Worm (Caenorhabditis elegans): Measurements from ENCODE around the gene Y22D7AL.1.

Y22D7AL.1 gene

ce11 chrIII:1668519-1668918 lies 16.2 kb downstream of the Y22D7AL.1 start, which contains the start of gene glb-30:
glb-30 (minus strand) TSS chrIII:1668619.
- TF ChIP-seq madf-3 (GFP tag; IDR thresholded peaks at IDR 0.05) (no peak), F10E7.11 (tag; optimal IDR thresholded peaks at IDR 0.05) (no peak), F39B2.1 (GFP tag; IDR thresholded peaks at IDR 0.05) (no peak), aptf-3 (GFP tag; IDR thresholded peaks at IDR 0.05) (no peak), nfya-2 (GFP tag; IDR thresholded peaks at IDR 0.05) (no peak), ceh-40 (GFP tag; IDR thresholded peaks at IDR 0.05) (no peak), lin-40 (tag; optimal IDR thresholded peaks at IDR 0.05) (no peak), lin-26 (GFP tag; IDR thresholded peaks at IDR 0.05) (no peak), Y56A3A.18 (GFP tag; IDR thresholded peaks at IDR 0.05) (no peak)

- peak; percentile 34; the same call in 1 of the 2 replicates for TF ChIP-seq cebp-1 (GFP tag; IDR thresholded peaks at IDR 0.05)
- peak; percentile 91 for TF ChIP-seq cebp-1 (tag; optimal IDR thresholded peaks at IDR 0.05)
- TF ChIP-seq attf-5 (GFP tag; optimal IDR thresholded peaks at IDR 0.05) = no peak
Observed at ce11 chrIII:1673320-1673719, 21.0 kb downstream of the Y22D7AL.1 start.

- no peak for TF ChIP-seq sea-2 (GFP tag; IDR thresholded peaks at IDR 0.05)
- TF ChIP-seq cebp-1 (GFP tag; IDR thresholded peaks at IDR 0.05) = no peak; the same call in 1 of the 2 replicates
- TF ChIP-seq cebp-1 (tag; optimal IDR thresholded peaks at IDR 0.05) = peak; percentile 93
Observed at ce11 chrIII:1674760-1675159, 22.5 kb downstream of the Y22D7AL.1 start.

- TF ChIP-seq hmg-20 (GFP tag; IDR thresholded peaks at IDR 0.05) (no peak), snpc-1.1 (tag; optimal IDR thresholded peaks at IDR 0.05; ENCODE audit: insufficient read depth) (no peak), nfya-1 (tag; optimal IDR thresholded peaks at IDR 0.05; ENCODE audit: borderline replicate concordance, insufficient read depth) (no peak), nhr-80 (tag; optimal IDR thresholded peaks at IDR 0.05) (no peak), pha-4 (tag; optimal IDR thresholded peaks at IDR 0.05) (no peak), pbrm-1 (GFP tag; IDR thresholded peaks at IDR 0.05) (no peak), egrh-3 (GFP tag; IDR thresholded peaks at IDR 0.05) (no peak), cebp-1 (GFP tag; IDR thresholded peaks at IDR 0.05) (no peak), cebp-1 (tag; optimal IDR thresholded peaks at IDR 0.05) (no peak), hlh-12 (tag; optimal IDR thresholded peaks at IDR 0.05) (no peak), snpc-4 (GFP tag; optimal IDR thresholded peaks at IDR 0.05) (no peak), snpc-4 (tag; optimal IDR thresholded peaks at IDR 0.05) (no peak), madf-6 (GFP tag; IDR thresholded peaks at IDR 0.05) (no peak)
Observed at ce11 chrIII:1676588-1676987, 24.3 kb downstream of the Y22D7AL.1 start, which contains the start of gene Y22D7AR.6. Y22D7AR.6 (minus strand) TSS chrIII:1676721.

ce11 chrIII:1678671-1679070 lies 26.4 kb downstream of the Y22D7AL.1 start:
- TF ChIP-seq hlh-26 (GFP tag; conservative IDR thresholded peaks at IDR 0.05) (no peak), snpc-1.3 (tag; optimal IDR thresholded peaks at IDR 0.05; ENCODE audit: insufficient read depth) (no peak)

ce11 chrIII:1680393-1680792 lies 28.1 kb downstream of the Y22D7AL.1 start:
- TF ChIP-seq him-1 (tag; optimal IDR thresholded peaks at IDR 0.05) (no peak), hmg-1.2 (GFP tag; IDR thresholded peaks at IDR 0.05) (peak; percentile 77)

ce11 chrIII:1680996-1681395 lies 28.7 kb downstream of the Y22D7AL.1 start:
- no peak for TF ChIP-seq akir-1 (GFP tag; optimal IDR thresholded peaks at IDR 0.05)
- TF ChIP-seq pbrm-1 (GFP tag; IDR thresholded peaks at IDR 0.05) = peak; percentile 55; the same call in 1 of the 2 replicates
- TF ChIP-seq hmg-20 (GFP tag; IDR thresholded peaks at IDR 0.05) = no peak
- TF ChIP-seq ztf-25 (GFP tag; IDR thresholded peaks at IDR 0.05) = no peak
- TF ChIP-seq hlh-12 (tag; optimal IDR thresholded peaks at IDR 0.05) = no peak
- TF ChIP-seq ztf-18 (tag; optimal IDR thresholded peaks at IDR 0.05) = no peak
- TF ChIP-seq tlf-1 (GFP tag; optimal IDR thresholded peaks at IDR 0.05) = no peak
- no peak for TF ChIP-seq D2030.7 (GFP tag; IDR thresholded peaks at IDR 0.05)
- TF ChIP-seq madf-10 (tag; optimal IDR thresholded peaks at IDR 0.05) = peak; percentile 10
- peak; percentile 66 for TF ChIP-seq egrh-3 (GFP tag; IDR thresholded peaks at IDR 0.05)
- TF ChIP-seq B0336.3 (GFP tag; IDR thresholded peaks at IDR 0.05) = peak; percentile 37; the same call in 1 of the 2 replicates
- no peak for TF ChIP-seq attf-3 (GFP tag; conservative IDR thresholded peaks at IDR 0.05)
- peak; percentile 34 for TF ChIP-seq tbp1 (GFP tag; optimal IDR thresholded peaks at IDR 0.05)
- 0 out of 2 replicates have a peak, but pooled peaks have one; percentile 22 for TF ChIP-seq cebp-2 (GFP tag; IDR thresholded peaks at IDR 0.05)
- TF ChIP-seq ceh-58 (GFP tag; IDR thresholded peaks at IDR 0.05) = no peak
